Fruit fly (Drosophila melanogaster) whole organism, pupa: Measurements from ENCODE around the gene msn.

Source experiments
- CG10348 ChIP-seq: fragments of 200-800 bp; sonication (Bioruptor generic); IDR thresholded peaks from 2 replicates; pipeline ENCODE4 v1.3.6; 2022; ENCODE audit warnings: missing biosample characterization, missing genetic modification characterization
- CG12605 ChIP-seq: fragments of 200-800 bp; sonication (Bioruptor generic); IDR thresholded peaks from 2 replicates; pipeline ENCODE4 v1.3.6; 2022; ENCODE audit warnings: missing biosample characterization, missing genetic modification characterization
- CG13204 ChIP-seq: fragments of 200-800 bp; sonication (Bioruptor generic); optimal IDR thresholded peaks from 2 replicates; lab custom pipeline; 2018; ENCODE audit warnings: missing biosample characterization, mild to moderate bottlenecking, missing genetic modification characterization, moderate library complexity
- CG14655 ChIP-seq: fragments of 200-800 bp; sonication (Bioruptor generic); optimal IDR thresholded peaks from 3 replicates; lab custom pipeline; 2017; ENCODE audit warnings: mild to moderate bottlenecking, missing biosample characterization, missing genetic modification reagents, missing genetic modification characterization
- CG15710 ChIP-seq: fragments of 200-800 bp; sonication (Bioruptor generic); optimal IDR thresholded peaks from 2 replicates; lab custom pipeline; 2018; ENCODE audit warnings: missing biosample characterization, mild to moderate bottlenecking, missing genetic modification characterization, moderate library complexity
- CG17806 ChIP-seq: fragments of 200-800 bp; sonication (Bioruptor generic); optimal IDR thresholded peaks from 2 replicates; lab custom pipeline; 2018; ENCODE audit warnings: missing biosample characterization, mild to moderate bottlenecking, missing genetic modification characterization, moderate library complexity
- CG32121 ChIP-seq: fragments of 200-800 bp; sonication (Bioruptor generic); IDR thresholded peaks from 2 replicates; pipeline ENCODE4 v1.3.6; 2022; ENCODE audit warnings: missing biosample characterization, missing genetic modification characterization
- CG34367 ChIP-seq: fragments of 200-800 bp; sonication (Bioruptor generic); optimal IDR thresholded peaks from 2 replicates; lab custom pipeline; 2018; ENCODE audit warnings: missing biosample characterization, mild to moderate bottlenecking, missing genetic modification characterization
- CG4496 ChIP-seq: fragments of 200-800 bp; sonication (Bioruptor generic); IDR thresholded peaks from 3 replicates; pipeline ENCODE4 v1.3.6; 2022; ENCODE audit warnings: missing biosample characterization, missing genetic modification characterization
- CG8159 ChIP-seq: fragments of 200-800 bp; sonication (Bioruptor generic); optimal IDR thresholded peaks from 3 replicates; lab custom pipeline; 2018; ENCODE audit warnings: missing biosample characterization, mild to moderate bottlenecking, missing genetic modification characterization, moderate library complexity
- CG8301 ChIP-seq: fragments of 200-800 bp; sonication (Bioruptor generic); optimal IDR thresholded peaks from 2 replicates; lab custom pipeline; 2018; ENCODE audit warnings: missing biosample characterization, mild to moderate bottlenecking, missing genetic modification characterization
- CG9948 ChIP-seq: fragments of 200-800 bp; sonication (Bioruptor generic); optimal IDR thresholded peaks from 2 replicates; lab custom pipeline; 2018; ENCODE audit warnings: missing biosample characterization, mild to moderate bottlenecking, missing genetic modification characterization, moderate library complexity
- D1 ChIP-seq: fragments of 200-800 bp; sonication (Bioruptor generic); optimal IDR thresholded peaks from 2 replicates; lab custom pipeline; 2018; ENCODE audit warnings: missing biosample characterization, mild to moderate bottlenecking, missing genetic modification characterization, moderate library complexity
- EcR ChIP-seq: fragments of 200-800 bp; sonication (Bioruptor generic); optimal IDR thresholded peaks from 3 replicates; lab custom pipeline; 2019; ENCODE audit warnings: missing biosample characterization, missing genetic modification characterization, mild to moderate bottlenecking, moderate library complexity, missing genetic modification reagents
- Ets98B ChIP-seq: fragments of 200-800 bp; sonication (Bioruptor generic); IDR thresholded peaks from 2 replicates; pipeline ENCODE4 v1.3.6; 2022; ENCODE audit warnings: missing biosample characterization, missing genetic modification characterization
- Pif1A ChIP-seq: fragments of 200-800 bp; sonication (Bioruptor generic); optimal IDR thresholded peaks from 3 replicates; lab custom pipeline; 2016; ENCODE audit warnings: missing biosample characterization, missing genetic modification characterization
- Pif1B ChIP-seq: fragments of 200-800 bp; sonication (Bioruptor generic); optimal IDR thresholded peaks from 3 replicates; lab custom pipeline; 2016; ENCODE audit warnings: missing biosample characterization, missing genetic modification characterization
- Snoo ChIP-seq: fragments of 200-800 bp; sonication (Bioruptor generic); optimal IDR thresholded peaks from 3 replicates; lab custom pipeline; 2017; ENCODE audit warnings: missing biosample characterization, mild to moderate bottlenecking, missing genetic modification characterization, inconsistent platforms
- fd96Ca ChIP-seq: fragments of 200-800 bp; sonication (Bioruptor generic); IDR thresholded peaks from 3 replicates; pipeline ENCODE4 v1.3.6; 2022; ENCODE audit warnings: missing biosample characterization, missing genetic modification characterization
- gl ChIP-seq: fragments of 200-800 bp; sonication (Bioruptor generic); optimal IDR thresholded peaks from 2 replicates; lab custom pipeline; 2018; ENCODE audit warnings: missing biosample characterization, mild to moderate bottlenecking, missing genetic modification characterization
- rn ChIP-seq: fragments of 200-800 bp; sonication (Bioruptor generic); IDR thresholded peaks from 2 replicates; pipeline ENCODE4 v1.3.6; 2022; ENCODE audit warnings: missing biosample characterization, missing genetic modification characterization

msn gene

DNA sequence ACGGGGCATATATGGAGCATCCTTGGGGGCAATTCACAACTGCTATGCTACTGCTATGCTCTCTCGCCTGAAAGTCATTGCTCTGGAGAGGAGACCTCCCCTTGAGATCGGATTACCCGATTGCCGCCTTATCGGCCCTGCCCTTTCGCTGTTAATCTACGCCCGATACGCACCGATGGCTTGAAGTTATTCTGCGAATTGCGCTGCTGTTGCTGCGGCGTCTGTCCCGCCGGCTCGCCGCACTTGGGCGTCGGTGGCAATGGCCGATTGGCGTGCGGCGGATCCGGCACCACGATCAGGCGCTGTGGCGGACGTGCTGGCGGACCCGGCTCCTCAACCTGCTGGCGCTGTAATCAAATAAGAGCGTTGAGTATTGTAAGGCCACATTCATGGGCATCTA is 20.3 kb downstream of the msn start:
- TF ChIP-seq CG13204 (peak; percentile 77), CG4496 (GFP tag; lab: Robert Waterston, UW) (no peak), EcR (GFP tag; lab: Kevin White, UChicago) (peak; percentile 95)

dm6 chr3L:2555670-2556069 is 30.7 kb downstream of the msn start:
- TF ChIP-seq CG8301 (tag; lab: Kevin White, UChicago) (no peak), CG13204 (no peak), CG14655 (GFP tag; lab: Kevin White, UChicago) (no peak), Ets98B (no peak), gl (no peak), fd96Ca (GFP tag; lab: Robert Waterston, UW) (no peak), Snoo (tag; lab: Kevin White, UChicago) (no peak), CG9948 (tag; lab: Kevin White, UChicago) (no peak)

dm6 chr3L:2554118-2554814 is 32.1 kb downstream of the msn start, which contains the start of gene Spn:
Gene Spn (minus strand): TSS chr3L:2554292.
- TF ChIP-seq CG12605: no peak
- peak; percentile 55 for TF ChIP-seq Pif1B
- TF ChIP-seq CG32121 (GFP tag; lab: Robert Waterston, UW): peak; percentile 57
- no peak for TF ChIP-seq CG8159 (tag; lab: Kevin White, UChicago)
- peak; percentile 21 for TF ChIP-seq gl
- peak; percentile 72; the same call in 2 of the 3 replicates for TF ChIP-seq CG4496 (GFP tag; lab: Robert Waterston, UW)
- peak; percentile 15 for TF ChIP-seq CG15710 (tag; lab: Kevin White, UChicago)
- peak; percentile 47; the same call in 1 of the 2 replicates for TF ChIP-seq rn (GFP tag; lab: Robert Waterston, UW)
- no peak for TF ChIP-seq Pif1A
- TF ChIP-seq CG17806 (tag; lab: Kevin White, UChicago): peak; percentile 16
- TF ChIP-seq EcR (GFP tag; lab: Kevin White, UChicago): peak; percentile 17
- TF ChIP-seq Snoo (tag; lab: Kevin White, UChicago): peak; percentile 35

dm6 chr3L:2552844-2553839 is 33.2 kb downstream of the msn start:
- TF ChIP-seq CG32121 (GFP tag; lab: Robert Waterston, UW): peak; percentile 57; the same call in 1 of the 2 replicates
- peak; percentile 7 for TF ChIP-seq EcR (GFP tag; lab: Kevin White, UChicago)
- peak; percentile 12 for TF ChIP-seq Pif1B
- peak; percentile 56 for TF ChIP-seq Snoo (tag; lab: Kevin White, UChicago)
- no peak for TF ChIP-seq CG14655 (GFP tag; lab: Kevin White, UChicago)
- peak; percentile 82 for TF ChIP-seq CG4496 (GFP tag; lab: Robert Waterston, UW)
- no peak for TF ChIP-seq CG10348
- TF ChIP-seq rn (GFP tag; lab: Robert Waterston, UW): peak; percentile 43; the same call in 1 of the 2 replicates
- no peak for TF ChIP-seq D1 (tag; lab: Kevin White, UChicago)
- TF ChIP-seq Pif1A: peak; percentile 27
- no peak; the same call in 1 of the 3 replicates for TF ChIP-seq fd96Ca (GFP tag; lab: Robert Waterston, UW)
- TF ChIP-seq CG13204: peak; percentile 80
- TF ChIP-seq CG34367 (tag; lab: Kevin White, UChicago): peak; percentile 78
- peak; percentile 73 for TF ChIP-seq CG15710 (tag; lab: Kevin White, UChicago)
- TF ChIP-seq CG12605: peak; percentile 91
- peak; percentile 23 for TF ChIP-seq CG9948 (tag; lab: Kevin White, UChicago)
- TF ChIP-seq CG8301 (tag; lab: Kevin White, UChicago): peak; percentile 43
- TF ChIP-seq Ets98B: peak; percentile 75
- TF ChIP-seq CG17806 (tag; lab: Kevin White, UChicago): peak; percentile 43
- TF ChIP-seq CG8159 (tag; lab: Kevin White, UChicago): peak; percentile 30
- peak; percentile 91 for TF ChIP-seq gl

- TF ChIP-seq CG17806 (tag; lab: Kevin White, UChicago) (peak; percentile 97), CG15710 (tag; lab: Kevin White, UChicago) (peak; percentile 99), CG4496 (GFP tag; lab: Robert Waterston, UW) (peak; percentile 89), CG34367 (tag; lab: Kevin White, UChicago) (peak; percentile 91), CG9948 (tag; lab: Kevin White, UChicago) (peak; percentile 92), Ets98B (peak; percentile 77), CG14655 (GFP tag; lab: Kevin White, UChicago) (peak; percentile 85), rn (GFP tag; lab: Robert Waterston, UW) (peak; percentile 74), CG12605 (peak; percentile 75), CG10348 (no peak), Pif1A (peak; percentile 96), fd96Ca (GFP tag; lab: Robert Waterston, UW) (peak; percentile 63; the same call in 2 of the 3 replicates), EcR (GFP tag; lab: Kevin White, UChicago) (peak; percentile 71), CG8159 (tag; lab: Kevin White, UChicago) (peak; percentile 97), CG32121 (GFP tag; lab: Robert Waterston, UW) (peak; percentile 43; the same call in 1 of the 2 replicates), CG13204 (peak; percentile 78), CG8301 (tag; lab: Kevin White, UChicago) (peak; percentile 83), gl (peak; percentile 91), Pif1B (peak; percentile 94), Snoo (tag; lab: Kevin White, UChicago) (peak; percentile 91), D1 (tag; lab: Kevin White, UChicago) (peak; percentile 89)
These were observed 34.1 kb downstream of the msn start for dm6 chr3L:2552116-2552843.
